Fruit fly (Drosophila melanogaster) whole organism, embryonic: ENCODE measurements around the gene Nf-YA.

ENCODE experiments used
- CG1024 ChIP-seq: fragments of 200-800 bp; sonication (Bioruptor generic); IDR thresholded peaks from 2 replicates; pipeline ENCODE4 v1.3.6; 2022; ENCODE audit warnings: missing biosample characterization, missing genetic modification characterization
- CG11560 ChIP-seq: fragments of 200-800 bp; sonication (Bioruptor generic); IDR thresholded peaks from 3 replicates; pipeline ENCODE4 v1.3.6; 2022; ENCODE audit warnings: missing biosample characterization, missing genetic modification characterization
- CG12219 ChIP-seq: fragments of 200-800 bp; sonication (Bioruptor generic); optimal IDR thresholded peaks from 3 replicates; lab custom pipeline; 2018; ENCODE audit warnings: missing biosample characterization, mild to moderate bottlenecking, missing genetic modification characterization
- CG13123 ChIP-seq: fragments of 200-800 bp; sonication (Bioruptor generic); optimal IDR thresholded peaks from 2 replicates; lab custom pipeline; 2016; ENCODE audit warnings: missing biosample characterization, missing genetic modification characterization
- CG14050 ChIP-seq: fragments of 200-800 bp; sonication (Bioruptor generic); IDR thresholded peaks from 3 replicates; pipeline ENCODE4 v1.3.6; 2022; ENCODE audit warnings: missing biosample characterization, missing genetic modification characterization
- CG14667 ChIP-seq: fragments of 200-800 bp; sonication (Bioruptor generic); IDR thresholded peaks from 2 replicates; pipeline ENCODE4 v1.3.6; 2022; ENCODE audit warnings: missing biosample characterization, missing genetic modification characterization
- CG14965 ChIP-seq: fragments of 200-800 bp; sonication (Bioruptor generic); optimal IDR thresholded peaks from 2 replicates; lab custom pipeline; 2016; ENCODE audit warnings: missing biosample characterization, missing genetic modification characterization, borderline replicate concordance
- CG16815 ChIP-seq: fragments of 200-800 bp; sonication (Bioruptor generic); optimal IDR thresholded peaks from 3 replicates; lab custom pipeline; 2017; ENCODE audit warnings: missing biosample characterization, mild to moderate bottlenecking, missing genetic modification characterization
- CG16863 ChIP-seq: fragments of 200-800 bp; sonication (Bioruptor generic); optimal IDR thresholded peaks from 3 replicates; lab custom pipeline; 2016; ENCODE audit warnings: missing biosample characterization, missing genetic modification characterization
- CG17361 ChIP-seq: fragments of 200-800 bp; sonication (Bioruptor generic); IDR thresholded peaks from 3 replicates; pipeline ENCODE4 v1.3.6; 2022; ENCODE audit warnings: missing biosample characterization, missing genetic modification characterization
- CG18262 ChIP-seq: fragments of 200-800 bp; optimal IDR thresholded peaks from 3 replicates; lab custom pipeline; 2019; ENCODE audit warnings: missing biosample characterization, mild to moderate bottlenecking, missing genetic modification characterization, moderate library complexity
- CG18764 ChIP-seq: fragments of 200-800 bp; sonication (Bioruptor generic); optimal IDR thresholded peaks from 3 replicates; lab custom pipeline; 2016; ENCODE audit warnings: missing biosample characterization, missing genetic modification characterization
- CG4328 ChIP-seq: fragments of 200-800 bp; sonication (Bioruptor generic); optimal IDR thresholded peaks from 3 replicates; lab custom pipeline; 2017; ENCODE audit warnings: missing biosample characterization, missing genetic modification reagents, missing genetic modification characterization
- CG43689 ChIP-seq: fragments of 200-800 bp; sonication (Bioruptor generic); IDR thresholded peaks from 2 replicates; pipeline ENCODE4 v1.3.6; 2022; ENCODE audit warnings: missing biosample characterization, missing genetic modification characterization
- CG7987 ChIP-seq: fragments of 200-800 bp; sonication (Bioruptor generic); optimal IDR thresholded peaks from 2 replicates; lab custom pipeline; 2018; ENCODE audit warnings: missing biosample characterization, mild to moderate bottlenecking, missing genetic modification characterization, moderate library complexity
- CG9215 ChIP-seq: fragments of 200-800 bp; sonication (Bioruptor generic); IDR thresholded peaks from 2 replicates; pipeline ENCODE4 v1.3.6; 2022; ENCODE audit warnings: missing biosample characterization, missing genetic modification characterization
- Doc2 ChIP-seq: fragments of 200-800 bp; sonication (Bioruptor generic); IDR thresholded peaks from 2 replicates; pipeline ENCODE4 v1.3.6; 2022; ENCODE audit warnings: missing biosample characterization, missing genetic modification characterization
- Fer3 ChIP-seq: fragments of 200-800 bp; sonication (Bioruptor generic); optimal IDR thresholded peaks from 2 replicates; lab custom pipeline; 2018; ENCODE audit warnings: missing biosample characterization, mild to moderate bottlenecking, missing genetic modification characterization, moderate library complexity
- Gsc ChIP-seq: fragments of 200-800 bp; sonication (Bioruptor generic); IDR thresholded peaks from 2 replicates; pipeline ENCODE4 v1.3.6; 2022; ENCODE audit warnings: missing biosample characterization, missing genetic modification characterization
- H15 ChIP-seq: fragments of 200-800 bp; sonication (Bioruptor generic); IDR thresholded peaks from 3 replicates; pipeline ENCODE4 v1.3.6; 2022; ENCODE audit warnings: missing biosample characterization, missing genetic modification characterization
- HHEX ChIP-seq: fragments of 200-800 bp; sonication (Bioruptor generic); optimal IDR thresholded peaks from 3 replicates; lab custom pipeline; 2017; ENCODE audit warnings: missing biosample characterization, mild to moderate bottlenecking, missing genetic modification characterization, missing genetic modification reagents
- Mrtf ChIP-seq: fragments of 200-800 bp; sonication (Bioruptor generic); IDR thresholded peaks from 3 replicates; pipeline ENCODE4 v1.3.6; 2022; ENCODE audit warnings: missing biosample characterization, missing genetic modification characterization
- Nf-YB ChIP-seq: fragments of 200-800 bp; sonication (Bioruptor generic); optimal IDR thresholded peaks from 3 replicates; lab custom pipeline; 2019; ENCODE audit warnings: missing biosample characterization, mild to moderate bottlenecking, missing genetic modification characterization, moderate library complexity
- Side ChIP-seq: fragments of 200-800 bp; sonication (Bioruptor generic); optimal IDR thresholded peaks from 2 replicates; lab custom pipeline; 2016; ENCODE audit warnings: missing biosample characterization, missing genetic modification characterization
- Sin3A ChIP-seq: fragments of >200 bp; optimal IDR thresholded peaks from 2 replicates; lab custom pipeline; 2018
- Spps ChIP-seq: fragments of 200-800 bp; sonication (Bioruptor generic); optimal IDR thresholded peaks from 2 replicates; lab custom pipeline; 2018; ENCODE audit warnings: missing biosample characterization, mild to moderate bottlenecking, missing genetic modification characterization
- Sry-δ ChIP-seq: fragments of 200-800 bp; sonication (Bioruptor generic); optimal IDR thresholded peaks from 2 replicates; lab custom pipeline; 2016; ENCODE audit warnings: missing biosample characterization, missing genetic modification characterization
- ab ChIP-seq: fragments of 200-800 bp; sonication (Bioruptor generic); optimal IDR thresholded peaks from 2 replicates; lab custom pipeline; 2016; ENCODE audit warnings: missing biosample characterization, missing genetic modification characterization
- ash1 ChIP-seq: fragments of 200-800 bp; sonication (Bioruptor generic); optimal IDR thresholded peaks from 2 replicates; lab custom pipeline; 2018; ENCODE audit warnings: missing biosample characterization, mild to moderate bottlenecking, missing genetic modification characterization
- bowl ChIP-seq: fragments of 200-800 bp; sonication (Bioruptor generic); IDR thresholded peaks from 2 replicates; pipeline ENCODE4 v1.3.6; 2022; ENCODE audit warnings: missing biosample characterization, missing genetic modification characterization
- cas ChIP-seq: fragments of 200-800 bp; sonication (Bioruptor generic); IDR thresholded peaks from 2 replicates; pipeline ENCODE4 v1.3.6; 2022; ENCODE audit warnings: missing biosample characterization, missing genetic modification characterization
- chn ChIP-seq: fragments of 200-800 bp; sonication (Bioruptor generic); optimal IDR thresholded peaks from 2 replicates; lab custom pipeline; 2016; ENCODE audit warnings: missing biosample characterization, missing genetic modification characterization
- dimm ChIP-seq: fragments of 200-800 bp; sonication (Bioruptor generic); IDR thresholded peaks from 2 replicates; pipeline ENCODE4 v1.3.6; 2022; ENCODE audit warnings: missing biosample characterization, missing genetic modification characterization
- en ChIP-seq: fragments of 200-800 bp; sonication (Bioruptor generic); optimal IDR thresholded peaks from 2 replicates; lab custom pipeline; 2016; ENCODE audit warnings: missing biosample characterization, missing genetic modification characterization
- esg ChIP-seq: fragments of 200-800 bp; sonication (Bioruptor generic); conservative IDR thresholded peaks from 2 replicates; pipeline ENCODE4 v1.3.6; 2022; ENCODE audit warnings: missing biosample characterization, missing genetic modification characterization
- ewg ChIP-seq: fragments of 200-800 bp; sonication (Bioruptor generic); optimal IDR thresholded peaks from 3 replicates; lab custom pipeline; 2017; ENCODE audit warnings: mild to moderate bottlenecking, missing biosample characterization, missing genetic modification reagents, missing genetic modification characterization
- fd3F ChIP-seq: fragments of 200-800 bp; sonication (Bioruptor generic); optimal IDR thresholded peaks from 2 replicates; lab custom pipeline; 2018; ENCODE audit warnings: missing biosample characterization, mild to moderate bottlenecking, missing genetic modification characterization, moderate library complexity
- jumu ChIP-seq: fragments of 200-800 bp; sonication (Bioruptor generic); optimal IDR thresholded peaks from 3 replicates; lab custom pipeline; 2016; ENCODE audit warnings: missing biosample characterization, missing genetic modification characterization
- lola ChIP-seq, 3 experiments: fragments of >200 bp in 2 of 3; fragments of 200-800 bp in 1 of 3; sonication (Bioruptor generic) in 1 of 3; optimal IDR thresholded peaks; 2 replicates each; lab custom pipeline; 2017 to 2019; ENCODE audit warnings: missing biosample characterization in 3 of 3, missing genetic modification characterization in 3 of 3, mild to moderate bottlenecking in 1 of 3, moderate library complexity in 1 of 3
- mam ChIP-seq: fragments of 200-800 bp; sonication (Bioruptor generic); optimal IDR thresholded peaks from 3 replicates; lab custom pipeline; 2016; ENCODE audit warnings: missing biosample characterization, missing genetic modification characterization
- mld ChIP-seq: fragments of 200-800 bp; sonication (Bioruptor generic); IDR thresholded peaks from 3 replicates; pipeline ENCODE4 v1.3.6; 2022; ENCODE audit warnings: missing biosample characterization, missing genetic modification characterization; ENCODE audit not compliant: partially characterized antibody
- nom ChIP-seq: fragments of 200-800 bp; sonication (Bioruptor generic); optimal IDR thresholded peaks from 2 replicates; lab custom pipeline; 2017; ENCODE audit warnings: missing biosample characterization, missing genetic modification characterization, mild to moderate bottlenecking, moderate library complexity, missing genetic modification reagents
- odd ChIP-seq: fragments of 200-800 bp; sonication (Bioruptor generic); optimal IDR thresholded peaks from 2 replicates; lab custom pipeline; 2017; ENCODE audit warnings: missing biosample characterization, mild to moderate bottlenecking, missing genetic modification characterization
- prd ChIP-seq, 3 experiments: fragments of >200 bp in 2 of 3; fragments of 200-800 bp in 1 of 3; sonication (Bioruptor generic) in 1 of 3; optimal IDR thresholded peaks in 2 of 3; IDR thresholded peaks in 1 of 3; 2 replicates in 2 of 3; 3 replicates in 1 of 3; pipeline versions ENCODE4 v1.3.6 to Lab custom; 2017 to 2022; ENCODE audit warnings: missing biosample characterization in 1 of 3, missing genetic modification characterization in 1 of 3
- sens-2 ChIP-seq: fragments of 200-800 bp; sonication (Bioruptor generic); IDR thresholded peaks from 2 replicates; pipeline ENCODE4 v1.3.6; 2022; ENCODE audit warnings: missing biosample characterization, missing genetic modification characterization
- shn ChIP-seq: fragments of 200-800 bp; sonication (Bioruptor generic); optimal IDR thresholded peaks from 3 replicates; lab custom pipeline; 2016; ENCODE audit warnings: missing biosample characterization, missing genetic modification characterization
- sna ChIP-seq: fragments of 200-800 bp; sonication (Bioruptor generic); IDR thresholded peaks from 2 replicates; pipeline ENCODE4 v1.3.6; 2022; ENCODE audit warnings: missing biosample characterization, missing genetic modification characterization; ENCODE audit not compliant: partially characterized antibody
- so ChIP-seq: fragments of 200-800 bp; sonication (Bioruptor generic); IDR thresholded peaks from 3 replicates; pipeline ENCODE4 v1.3.6; 2022; ENCODE audit warnings: missing biosample characterization, missing genetic modification characterization
- unc-4 ChIP-seq: fragments of 200-800 bp; sonication (Bioruptor generic); IDR thresholded peaks from 2 replicates; pipeline ENCODE4 v1.3.6; 2022; ENCODE audit warnings: missing biosample characterization, missing genetic modification characterization; ENCODE audit not compliant: partially characterized antibody
- zfh2 ChIP-seq: fragments of 200-800 bp; sonication (Bioruptor generic); optimal IDR thresholded peaks from 2 replicates; lab custom pipeline; 2016; ENCODE audit warnings: missing biosample characterization, missing genetic modification characterization

Nf-YA gene

DNA sequence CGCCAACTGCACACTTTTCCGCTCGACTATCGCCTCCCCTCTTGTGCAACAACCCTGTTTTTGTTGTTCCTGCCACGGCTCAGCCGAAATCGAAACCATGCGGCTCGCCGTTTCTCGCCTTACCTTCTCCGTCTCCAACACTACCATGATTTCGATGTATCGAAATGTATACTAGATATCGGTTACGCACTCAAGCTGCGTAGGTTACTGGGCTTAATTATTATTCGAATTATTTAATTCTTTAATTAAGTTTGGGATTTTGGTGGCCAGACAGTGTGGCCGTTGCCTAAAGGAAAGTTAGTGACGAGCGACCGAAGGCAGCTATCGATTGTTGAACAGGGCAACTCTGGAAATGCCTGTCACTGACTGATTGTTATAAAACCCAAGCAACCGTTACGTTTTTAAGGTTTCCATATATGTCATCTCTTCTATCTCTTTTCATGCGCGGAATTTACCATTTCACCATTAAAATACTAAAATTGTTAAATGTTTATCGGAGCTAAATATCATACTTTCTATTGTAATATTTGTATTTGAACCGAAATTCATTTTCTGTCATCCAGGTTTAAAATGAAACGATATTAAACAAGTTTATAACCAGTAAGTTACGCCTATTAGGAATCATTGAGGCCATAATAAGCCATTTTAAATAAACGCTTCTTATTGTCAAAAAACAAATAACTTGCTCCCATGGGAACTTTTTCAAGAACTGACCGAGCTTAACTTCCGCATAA lies 39.7 kb downstream of the Nf-YA start, which contains the start of gene eIF4E1 (continued):
- TF ChIP-seq en (no peak), Doc2 (GFP tag; lab: Robert Waterston, UW) (no peak), Gsc (GFP tag; lab: Robert Waterston, UW) (no peak), CG12219 (GFP tag; lab: Kevin White, UChicago) (no peak), Mrtf (no peak), Nf-YB (GFP tag; lab: Kevin White, UChicago) (no peak), CG7987 (GFP tag; lab: Kevin White, UChicago) (peak; percentile 24), shn (GFP tag; lab: Kevin White, UChicago) (no peak), bowl (no peak), CG13123 (GFP tag; lab: Kevin White, UChicago) (no peak), Sry-δ (peak; percentile 96), sens-2 (no peak), unc-4 (GFP tag; lab: Robert Waterston, UW) (peak; percentile 74), CG16863 (no peak), ewg (no peak), chn (no peak), CG18262 (tag; lab: Kevin White, UChicago) (peak; percentile 0), ab (GFP tag; lab: Kevin White, UChicago) (no peak), zfh2 (GFP tag; lab: Kevin White, UChicago) (peak; percentile 16), CG4328 (GFP tag; lab: Kevin White, UChicago) (no peak), esg (GFP tag; lab: Robert Waterston, UW) (no peak), sna (GFP tag; lab: Robert Waterston, UW) (no peak), CG14667 (no peak), CG18764 (GFP tag; lab: Kevin White, UChicago) (no peak), mam (GFP tag; lab: Kevin White, UChicago) (peak; percentile 60), CG16815 (GFP tag; lab: Kevin White, UChicago) (no peak), odd (GFP tag; lab: Kevin White, UChicago) (no peak), prd (optimal IDR thresholded peaks at IDR 0.05; lab: Kevin White, UChicago) (no peak), prd (GFP tag; IDR thresholded peaks at IDR 0.05; lab: Robert Waterston, UW) (no peak; the same call in 2 of the 3 replicates), mld (GFP tag; lab: Robert Waterston, UW) (peak; percentile 68), dimm (no peak), CG9215 (no peak), ash1 (no peak), CG11560 (no peak), H15 (GFP tag; lab: Robert Waterston, UW) (no peak), CG14965 (GFP tag; lab: Kevin White, UChicago) (no peak), CG17361 (peak; percentile 28; the same call in 1 of the 3 replicates), fd3F (GFP tag; lab: Kevin White, UChicago) (no peak), nom (GFP tag; lab: Kevin White, UChicago) (no peak), Fer3 (no peak), CG43689 (no peak), jumu (GFP tag; lab: Kevin White, UChicago) (peak; percentile 3), Spps (tag; lab: Kevin White, UChicago) (no peak), lola (GFP tag; optimal IDR thresholded peaks at IDR 0.05; lab: Kevin White, UChicago) (no peak), cas (GFP tag; lab: Robert Waterston, UW) (no peak), CG14050 (GFP tag; lab: Robert Waterston, UW) (no peak), Sin3A (lab: Kevin White, UChicago) (peak; percentile 89), Side (GFP tag; lab: Kevin White, UChicago) (no peak), CG1024 (GFP tag; lab: Robert Waterston, UW) (no peak), so (GFP tag; lab: Robert Waterston, UW) (no peak), HHEX (GFP tag; lab: Kevin White, UChicago) (no peak)
